Fruit fly (Drosophila melanogaster): Measurements from ENCODE around the gene Ugt37E1.
A peak's percentile ranks its signal among the peaks of the same experiment; 100 is the strongest.

Gene Ugt37E1

dm6 chr2L:16818335-16818973 is 22.1 kb downstream of the Ugt37E1 start (continued):
- no peak for TF ChIP-seq CG16863 (GFP tag; optimal IDR thresholded peaks at IDR 0.05)
- TF ChIP-seq Spps (tag; optimal IDR thresholded peaks at IDR 0.05), result peak; percentile 22
- TF ChIP-seq dpn (GFP tag; optimal IDR thresholded peaks at IDR 0.05), result peak in 1 of 2 experiments; percentile 12
- no peak for TF ChIP-seq dm (GFP tag; optimal IDR thresholded peaks at IDR 0.05)
- no peak for TF ChIP-seq CG7372 (GFP tag; IDR thresholded peaks at IDR 0.05)
- no peak for TF ChIP-seq h (optimal IDR thresholded peaks at IDR 0.05)
- peak; percentile 10 for TF ChIP-seq CG18599 (GFP tag; optimal IDR thresholded peaks at IDR 0.05)
- TF ChIP-seq crc (GFP tag; optimal IDR thresholded peaks at IDR 0.05), result peak; percentile 21
- TF ChIP-seq HLH54F (GFP tag; optimal IDR thresholded peaks at IDR 0.05), result no peak
- no peak for TF ChIP-seq lilli (GFP tag; optimal IDR thresholded peaks at IDR 0.05)
- no peak for TF ChIP-seq Scr (GFP tag; IDR thresholded peaks at IDR 0.05; ENCODE audit: partially characterized antibody)
- no peak for TF ChIP-seq CG17612 (GFP tag; IDR thresholded peaks at IDR 0.05)
- TF ChIP-seq CG3065 (GFP tag; optimal IDR thresholded peaks at IDR 0.05), result no peak
- TF ChIP-seq CG11247 (GFP tag; IDR thresholded peaks at IDR 0.05), result no peak
- TF ChIP-seq CG1603 (tag; optimal IDR thresholded peaks at IDR 0.05), result peak; percentile 11
- TF ChIP-seq CG8359 (GFP tag; optimal IDR thresholded peaks at IDR 0.05; ENCODE audit: borderline replicate concordance), result peak; percentile 20
- no peak for TF ChIP-seq pfk (GFP tag; optimal IDR thresholded peaks at IDR 0.05)
- TF ChIP-seq CG4730 (GFP tag; IDR thresholded peaks at IDR 0.05), result no peak
- peak; percentile 5 for TF ChIP-seq CG17802 (tag; optimal IDR thresholded peaks at IDR 0.05)
- peak; percentile 50 for TF ChIP-seq CG8388 (GFP tag; optimal IDR thresholded peaks at IDR 0.05)
- TF ChIP-seq C15 (GFP tag; IDR thresholded peaks at IDR 0.05), result no peak
- TF ChIP-seq CG2129 (GFP tag; IDR thresholded peaks at IDR 0.05; ENCODE audit: partially characterized antibody), result no peak
- TF ChIP-seq Lpt (GFP tag; optimal IDR thresholded peaks at IDR 0.05), result no peak
- no peak for TF ChIP-seq CG11560 (tag; IDR thresholded peaks at IDR 0.05)
- TF ChIP-seq Blimp-1 (GFP tag; optimal IDR thresholded peaks at IDR 0.05), result peak; percentile 62
- no peak for TF ChIP-seq sim (GFP tag; IDR thresholded peaks at IDR 0.05)
- TF ChIP-seq Abd-B (GFP tag; optimal IDR thresholded peaks at IDR 0.05), result peak; percentile 13
- peak; percentile 9 for TF ChIP-seq CG2202 (tag; optimal IDR thresholded peaks at IDR 0.05)
- peak; percentile 43 for TF ChIP-seq Sox102F (GFP tag; optimal IDR thresholded peaks at IDR 0.05)
- peak; percentile 52 for TF ChIP-seq unpg (GFP tag; optimal IDR thresholded peaks at IDR 0.05)
- no peak for TF ChIP-seq CG8944 (GFP tag; optimal IDR thresholded peaks at IDR 0.05)
- no peak for TF ChIP-seq NK7.1 (GFP tag; optimal IDR thresholded peaks at IDR 0.05)
- TF ChIP-seq CG2889 (GFP tag; IDR thresholded peaks at IDR 0.05), result no peak
- TF ChIP-seq CG11504 (tag; optimal IDR thresholded peaks at IDR 0.05), result peak; percentile 43
- peak; percentile 63 for TF ChIP-seq CG6254 (GFP tag; optimal IDR thresholded peaks at IDR 0.05)
- TF ChIP-seq caup (GFP tag; optimal IDR thresholded peaks at IDR 0.05; ENCODE audit: severe bottlenecking), result no peak
- TF ChIP-seq fd96Cb (tag; optimal IDR thresholded peaks at IDR 0.05), result peak; percentile 37
- TF ChIP-seq CG10654 (GFP tag; optimal IDR thresholded peaks at IDR 0.05), result no peak
- TF ChIP-seq CG13424 (tag; optimal IDR thresholded peaks at IDR 0.05), result peak; percentile 43
- TF ChIP-seq Vsx1 (GFP tag; optimal IDR thresholded peaks at IDR 0.05), result no peak
- no peak for TF ChIP-seq CG12236 (GFP tag; optimal IDR thresholded peaks at IDR 0.05)
- TF ChIP-seq phol (tag; optimal IDR thresholded peaks at IDR 0.05), result peak; percentile 57
- no peak for TF ChIP-seq knrl (GFP tag; IDR thresholded peaks at IDR 0.05; ENCODE audit: partially characterized antibody)
- no peak for TF ChIP-seq Dfd (GFP tag; optimal IDR thresholded peaks at IDR 0.05)
- no peak for TF ChIP-seq p53 (GFP tag; optimal IDR thresholded peaks at IDR 0.05)
- TF ChIP-seq CTCF (GFP tag; optimal IDR thresholded peaks at IDR 0.05), result no peak
- TF ChIP-seq CG18764 (GFP tag; optimal IDR thresholded peaks at IDR 0.05), result no peak
- TF ChIP-seq CG30403 (GFP tag; optimal IDR thresholded peaks at IDR 0.05), result peak; percentile 35
- TF ChIP-seq CG10959 (GFP tag; IDR thresholded peaks at IDR 0.05), result no peak
- TF ChIP-seq ab (GFP tag; optimal IDR thresholded peaks at IDR 0.05), result no peak
- TF ChIP-seq nom (GFP tag; optimal IDR thresholded peaks at IDR 0.05), result peak; percentile 42

Measured in whole organism, embryonic.